Fruit fly (Drosophila melanogaster): ENCODE measurements around the gene E2f1.

The E2f1 gene

dm6 chr3R:21590203-21590659 lies 70.4 kb downstream of the E2f1 start:
- TF ChIP-seq sage (GFP tag; optimal IDR thresholded peaks at IDR 0.05), result no peak
- TF ChIP-seq Rel (GFP tag; optimal IDR thresholded peaks at IDR 0.05), result no peak
- peak; percentile 90 for TF ChIP-seq Rel (tag; optimal IDR thresholded peaks at IDR 0.05)
- TF ChIP-seq CG9705 (GFP tag; optimal IDR thresholded peaks at IDR 0.05), result no peak
- TF ChIP-seq usp (GFP tag; optimal IDR thresholded peaks at IDR 0.05), result no peak

dm6 chr3R:21589500-21590202 lies 71.0 kb downstream of the E2f1 start:
- TF ChIP-seq CG32264 (GFP tag; optimal IDR thresholded peaks at IDR 0.05) (no peak), Sp1 (GFP tag; optimal IDR thresholded peaks at IDR 0.05) (no peak), Hnf4 (GFP tag; optimal IDR thresholded peaks at IDR 0.05) (peak; percentile 42), Hr83 (GFP tag; optimal IDR thresholded peaks at IDR 0.05; ENCODE audit: poor library complexity, severe bottlenecking) (no peak), Mio (GFP tag; optimal IDR thresholded peaks at IDR 0.05) (no peak), h (GFP tag; optimal IDR thresholded peaks at IDR 0.05) (peak; percentile 46), foxo (GFP tag; optimal IDR thresholded peaks at IDR 0.05) (peak in 1 of 2 experiments; percentile 23), pan (optimal IDR thresholded peaks at IDR 0.05) (no peak), ey (GFP tag; optimal IDR thresholded peaks at IDR 0.05) (no peak), OdsH (GFP tag; optimal IDR thresholded peaks at IDR 0.05) (peak; percentile 50), dl (GFP tag; optimal IDR thresholded peaks at IDR 0.05; ENCODE audit: insufficient read depth in 1 of 2, partially characterized antibody in 2 of 2) (peak; percentile 32 to 37), CrebA (GFP tag; optimal IDR thresholded peaks at IDR 0.05; ENCODE audit: borderline replicate concordance) (no peak), sage (GFP tag; optimal IDR thresholded peaks at IDR 0.05) (no peak), dmrt93B (GFP tag; optimal IDR thresholded peaks at IDR 0.05) (no peak), N (GFP tag; optimal IDR thresholded peaks at IDR 0.05) (peak; percentile 41), psq (GFP tag; optimal IDR thresholded peaks at IDR 0.05) (peak; percentile 49), CG9705 (GFP tag; optimal IDR thresholded peaks at IDR 0.05) (no peak), brk (GFP tag; optimal IDR thresholded peaks at IDR 0.05) (no peak), lola (GFP tag; optimal IDR thresholded peaks at IDR 0.05) (no peak), Vsx2 (GFP tag; optimal IDR thresholded peaks at IDR 0.05; ENCODE audit: partially characterized antibody) (peak; percentile 89), Dif (GFP tag; optimal IDR thresholded peaks at IDR 0.05; ENCODE audit: partially characterized antibody) (peak; percentile 60), HLH106 (tag; optimal IDR thresholded peaks at IDR 0.05) (no peak), Jra (GFP tag; optimal IDR thresholded peaks at IDR 0.05) (no peak), jim (GFP tag; optimal IDR thresholded peaks at IDR 0.05) (no peak), fru (GFP tag; optimal IDR thresholded peaks at IDR 0.05) (peak; percentile 16), Dfd (GFP tag; optimal IDR thresholded peaks at IDR 0.05) (peak; percentile 94), Rel (GFP tag; optimal IDR thresholded peaks at IDR 0.05) (no peak), Rel (tag; optimal IDR thresholded peaks at IDR 0.05) (no peak), sv (GFP tag; optimal IDR thresholded peaks at IDR 0.05) (no peak), br (GFP tag; optimal IDR thresholded peaks at IDR 0.05) (peak; percentile 5), rgr (GFP tag; optimal IDR thresholded peaks at IDR 0.05) (no peak), Hr78 (GFP tag; optimal IDR thresholded peaks at IDR 0.05) (no peak), Myc (optimal IDR thresholded peaks at IDR 0.05) (no peak)

- no peak for TF ChIP-seq N (GFP tag; optimal IDR thresholded peaks at IDR 0.05)
- TF ChIP-seq Rel (GFP tag; optimal IDR thresholded peaks at IDR 0.05), result no peak
- peak; percentile 81 for TF ChIP-seq Rel (tag; optimal IDR thresholded peaks at IDR 0.05)
These were observed 73.1 kb downstream of the E2f1 start for dm6 chr3R:21587480-21588055.

- TF ChIP-seq pan (optimal IDR thresholded peaks at IDR 0.05) (no peak), fru (GFP tag; optimal IDR thresholded peaks at IDR 0.05) (no peak), Hnf4 (GFP tag; optimal IDR thresholded peaks at IDR 0.05) (no peak), rgr (GFP tag; optimal IDR thresholded peaks at IDR 0.05) (no peak), HLH106 (tag; optimal IDR thresholded peaks at IDR 0.05) (no peak), Jra (GFP tag; optimal IDR thresholded peaks at IDR 0.05) (no peak), woc (GFP tag; optimal IDR thresholded peaks at IDR 0.05) (no peak), psq (GFP tag; optimal IDR thresholded peaks at IDR 0.05) (no peak), dmrt93B (GFP tag; optimal IDR thresholded peaks at IDR 0.05) (no peak)
These were observed 73.7 kb downstream of the E2f1 start for dm6 chr3R:21586914-21587459.

Measured in whole organism, wandering third instar larva.